Worm (Caenorhabditis elegans): ENCODE data around the gene lipl-5.

The lipl-5 gene

DNA sequence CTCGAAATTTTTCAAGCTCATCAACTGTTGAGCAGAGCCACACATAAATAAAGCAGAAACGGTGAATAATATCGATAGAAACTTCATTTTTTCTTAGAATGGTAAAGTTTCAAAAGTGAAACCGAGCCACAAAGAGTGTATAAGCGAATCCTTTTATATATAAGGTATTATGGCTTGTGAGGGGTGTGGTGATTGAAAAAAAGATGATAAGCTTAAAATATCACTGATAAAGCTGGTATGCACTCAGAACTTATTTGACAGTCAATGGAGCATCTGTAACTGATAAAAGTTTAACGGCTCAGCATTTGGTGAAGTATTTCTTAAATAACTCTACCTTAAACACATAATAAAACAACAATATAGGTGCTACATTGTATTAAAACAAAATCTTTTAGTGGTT is 29.1 kb downstream of the lipl-5 start, which contains the start of gene dod-19:
Gene dod-19, minus strand, starts transcription at position 130 of the 400 bp plus-strand sequence.
- TF ChIP-seq nhr-80 (tag; optimal IDR thresholded peaks at IDR 0.05) (peak; percentile 17), chd-7 (tag; optimal IDR thresholded peaks at IDR 0.05) (no peak), bed-1 (GFP tag; IDR thresholded peaks at IDR 0.05) (no peak), lsl-1 (GFP tag; optimal IDR thresholded peaks at IDR 0.05) (no peak), T07F8.4 (tag; optimal IDR thresholded peaks at IDR 0.05) (no peak)

DNA sequence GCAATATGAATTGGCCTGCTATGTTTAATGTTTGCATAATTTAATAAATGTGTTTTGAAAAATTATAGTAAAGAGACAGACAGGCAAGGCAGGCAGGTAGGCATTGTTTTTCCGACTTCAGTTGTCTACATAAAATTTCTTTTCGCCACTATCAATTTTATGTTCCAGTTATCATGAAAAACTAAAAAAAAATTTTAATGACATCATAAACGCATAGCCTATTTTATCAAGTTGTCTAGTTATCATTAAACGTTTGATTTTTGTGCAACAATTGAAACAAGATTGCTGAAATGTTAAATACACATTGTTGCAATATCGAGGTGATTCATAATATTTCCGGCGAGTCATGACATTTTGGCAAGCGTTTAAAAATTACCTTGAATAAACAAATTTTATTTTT is 29.5 kb downstream of the lipl-5 start:
- TF ChIP-seq nhr-80 (tag; optimal IDR thresholded peaks at IDR 0.05) (peak; percentile 24), unc-62 (GFP tag; optimal IDR thresholded peaks at IDR 0.05) (peak; percentile 46), Y95B8A.8 (GFP tag; IDR thresholded peaks at IDR 0.05) (no peak), dpl-1 (GFP tag; optimal IDR thresholded peaks at IDR 0.05) (no peak)

DNA sequence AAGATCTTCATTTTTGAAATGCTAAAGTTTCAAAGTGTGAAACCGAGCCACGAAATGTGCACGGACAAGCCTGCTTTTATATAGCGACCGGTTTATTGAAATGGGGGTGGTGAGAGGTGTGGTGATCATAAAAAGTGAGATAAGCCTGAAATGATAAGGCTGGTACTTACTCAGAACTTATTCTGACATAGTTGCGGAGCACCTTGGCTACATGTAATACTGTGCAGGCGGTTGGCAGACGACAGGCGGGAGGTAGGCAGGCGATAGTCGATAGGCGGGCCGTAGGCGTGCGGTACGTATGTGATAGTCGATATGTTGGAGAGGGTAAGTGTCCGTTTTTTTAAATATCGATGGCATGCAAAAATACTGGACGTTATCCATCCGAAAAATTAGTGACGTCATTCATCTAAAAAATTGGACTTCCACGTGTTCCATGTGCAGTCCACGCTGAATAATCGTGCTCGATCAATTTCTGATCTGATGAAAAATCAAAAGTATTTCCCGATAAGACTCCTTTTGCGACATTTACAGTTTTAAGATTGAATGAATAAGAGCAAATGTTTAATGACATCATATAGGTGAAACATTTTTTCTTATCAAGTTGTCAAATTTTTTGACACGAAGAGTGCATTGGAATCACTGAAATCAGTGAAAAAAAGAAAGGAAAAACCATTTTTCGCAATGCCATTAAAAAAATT is 32.3 kb downstream of the lipl-5 start, which contains the start of gene irg-8:
Gene irg-8, minus strand, starts transcription at position 51 of the 698 bp plus-strand sequence.
- TF ChIP-seq egl-18 (GFP tag; IDR thresholded peaks at IDR 0.05) (no peak), rcor-1 (GFP tag; IDR thresholded peaks at IDR 0.05) (no peak), F10E7.11 (tag; optimal IDR thresholded peaks at IDR 0.05) (no peak), madf-6 (GFP tag; IDR thresholded peaks at IDR 0.05) (no peak), Y79H2A.3 (GFP tag; conservative IDR thresholded peaks at IDR 0.05) (no peak), snpc-1.3 (tag; optimal IDR thresholded peaks at IDR 0.05; ENCODE audit: insufficient read depth) (no peak), ceh-40 (GFP tag; IDR thresholded peaks at IDR 0.05) (no peak), nhr-90 (tag; optimal IDR thresholded peaks at IDR 0.05) (no peak), Y53G8AR.9 (GFP tag; conservative IDR thresholded peaks at IDR 0.05) (no peak), pha-4 (tag; optimal IDR thresholded peaks at IDR 0.05) (no peak), him-1 (tag; optimal IDR thresholded peaks at IDR 0.05) (no peak), lin-26 (GFP tag; IDR thresholded peaks at IDR 0.05) (no peak), let-607 (tag; optimal IDR thresholded peaks at IDR 0.05) (peak in 1 of 2 experiments; percentile 45), F33H1.4 (GFP tag; IDR thresholded peaks at IDR 0.05) (no peak), nhr-80 (tag; optimal IDR thresholded peaks at IDR 0.05) (peak; percentile 35), somi-1 (GFP tag; optimal IDR thresholded peaks at IDR 0.05) (no peak), atf-7 (tag; optimal IDR thresholded peaks at IDR 0.05) (peak; percentile 79), athp-1 (tag; optimal IDR thresholded peaks at IDR 0.05) (no peak), unc-62 (GFP tag; optimal IDR thresholded peaks at IDR 0.05) (peak; percentile 70), aptf-2 (GFP tag; conservative IDR thresholded peaks at IDR 0.05) (no peak)

DNA sequence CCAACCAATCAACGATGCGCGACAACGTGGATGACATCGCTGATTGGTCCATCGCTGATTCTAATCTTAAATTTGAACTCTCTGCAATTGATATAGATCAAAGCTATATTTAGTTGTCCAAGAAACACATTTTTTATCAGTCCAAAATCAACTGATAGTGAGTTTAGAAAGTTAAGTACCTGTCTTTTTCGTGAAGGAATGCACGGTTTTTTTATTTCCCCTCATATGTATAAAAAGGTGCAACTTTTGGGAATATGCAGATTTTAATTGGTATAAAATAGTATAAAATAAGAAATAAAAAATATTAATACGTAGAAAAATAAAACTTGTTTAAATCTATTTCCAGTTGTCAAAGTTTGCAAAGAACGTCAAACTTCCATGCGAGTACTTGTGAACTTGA is 32.9 kb downstream of the lipl-5 start, which contains the start of gene Y39D8A.1:
Gene Y39D8A.1, plus strand, starts transcription at position 301 of the 400 bp plus-strand sequence.
- no peak for TF ChIP-seq F10E7.11 (tag; optimal IDR thresholded peaks at IDR 0.05)
- TF ChIP-seq ama-1 (optimal IDR thresholded peaks at IDR 0.05), result no peak
- no peak for TF ChIP-seq ama-1 (GFP tag; optimal IDR thresholded peaks at IDR 0.05)
- TF ChIP-seq F23B12.7 (tag; optimal IDR thresholded peaks at IDR 0.05; ENCODE audit: insufficient read depth), result no peak
- TF ChIP-seq pbrm-1 (GFP tag; IDR thresholded peaks at IDR 0.05), result no peak
- TF ChIP-seq Y79H2A.3 (GFP tag; conservative IDR thresholded peaks at IDR 0.05), result no peak
- no peak for TF ChIP-seq nhr-80 (tag; optimal IDR thresholded peaks at IDR 0.05)
- TF ChIP-seq lin-54 (GFP tag; optimal IDR thresholded peaks at IDR 0.05), result no peak
- TF ChIP-seq tlf-1 (GFP tag; optimal IDR thresholded peaks at IDR 0.05), result no peak
- no peak for TF ChIP-seq ekl-4 (GFP tag; IDR thresholded peaks at IDR 0.05)
- no peak for TF ChIP-seq mes-4 (tag; optimal IDR thresholded peaks at IDR 0.05)
- no peak for TF ChIP-seq dpff-1 (tag; optimal IDR thresholded peaks at IDR 0.05)
- no peak for TF ChIP-seq ets-4 (GFP tag; optimal IDR thresholded peaks at IDR 0.05)
- TF ChIP-seq athp-1 (tag; optimal IDR thresholded peaks at IDR 0.05), result no peak
- TF ChIP-seq ztf-26 (tag; optimal IDR thresholded peaks at IDR 0.05), result no peak
- TF ChIP-seq ztf-18 (tag; optimal IDR thresholded peaks at IDR 0.05), result no peak
- TF ChIP-seq aptf-3 (GFP tag; IDR thresholded peaks at IDR 0.05), result no peak

Data from whole organism, young adult.